Fruit fly (Drosophila melanogaster) whole organism, embryonic: Measurements from ENCODE around the gene tay.

Experiments
- Awh ChIP-seq: fragments of 200-800 bp; sonication (Bioruptor generic); IDR thresholded peaks from 2 replicates; pipeline ENCODE4, ENCODE4 v1.3.6; 2022; ENCODE audit warnings: missing biosample characterization, missing genetic modification characterization
- CG10462 ChIP-seq: fragments of 200-800 bp; sonication (Bioruptor generic); optimal IDR thresholded peaks from 2 replicates; lab custom pipeline; 2016; ENCODE audit warnings: missing biosample characterization, missing genetic modification characterization
- CG11504 ChIP-seq: fragments of 200-800 bp; sonication (Bioruptor generic); optimal IDR thresholded peaks from 3 replicates; lab custom pipeline; 2019; ENCODE audit warnings: missing biosample characterization, mild to moderate bottlenecking, missing genetic modification characterization, moderate library complexity
- CG12219 ChIP-seq: fragments of 200-800 bp; sonication (Bioruptor generic); optimal IDR thresholded peaks from 3 replicates; lab custom pipeline; 2018; ENCODE audit warnings: missing biosample characterization, mild to moderate bottlenecking, missing genetic modification characterization
- CG12299 ChIP-seq: fragments of 200-800 bp; sonication (Bioruptor generic); optimal IDR thresholded peaks from 2 replicates; lab custom pipeline; 2018; ENCODE audit warnings: missing biosample characterization, mild to moderate bottlenecking, missing genetic modification characterization
- CG13287 ChIP-seq: fragments of 200-800 bp; sonication (Bioruptor generic); IDR thresholded peaks from 2 replicates; pipeline ENCODE4 v1.3.6; 2022; ENCODE audit warnings: missing biosample characterization, missing genetic modification characterization; ENCODE audit not compliant: partially characterized antibody
- CG17568 ChIP-seq: fragments of 200-800 bp; sonication (Bioruptor generic); optimal IDR thresholded peaks from 2 replicates; lab custom pipeline; 2018; ENCODE audit warnings: missing biosample characterization, mild to moderate bottlenecking, missing genetic modification characterization, moderate library complexity
- CG42726 ChIP-seq: fragments of 200-800 bp; sonication (Bioruptor generic); IDR thresholded peaks from 2 replicates; pipeline ENCODE4 v1.3.6; 2022; ENCODE audit warnings: missing biosample characterization, missing genetic modification characterization; ENCODE audit not compliant: partially characterized antibody
- CG4707 ChIP-seq: fragments of 200-800 bp; sonication (Bioruptor generic); optimal IDR thresholded peaks from 2 replicates; lab custom pipeline; 2018; ENCODE audit warnings: missing biosample characterization, mild to moderate bottlenecking, missing genetic modification characterization, moderate library complexity
- CG6791 ChIP-seq: fragments of 200-800 bp; sonication (Bioruptor generic); IDR thresholded peaks from 3 replicates; pipeline ENCODE4 v1.3.6; 2022; ENCODE audit warnings: missing biosample characterization, missing genetic modification characterization; ENCODE audit not compliant: partially characterized antibody
- CG7745 ChIP-seq: fragments of 200-800 bp; sonication (Bioruptor generic); optimal IDR thresholded peaks from 2 replicates; lab custom pipeline; 2018; ENCODE audit warnings: missing biosample characterization, mild to moderate bottlenecking, missing genetic modification characterization, moderate library complexity
- CG7786 ChIP-seq: fragments of 200-800 bp; sonication (Bioruptor generic); optimal IDR thresholded peaks from 2 replicates; lab custom pipeline; 2016; ENCODE audit warnings: missing biosample characterization, missing genetic modification characterization
- CkIIα-i1 ChIP-seq: fragments of 200-800 bp; sonication (Bioruptor generic); IDR thresholded peaks from 2 replicates; pipeline ENCODE4 v1.3.6; 2022; ENCODE audit warnings: missing biosample characterization, missing genetic modification characterization
- D19A ChIP-seq: fragments of 200-800 bp; optimal IDR thresholded peaks from 3 replicates; lab custom pipeline; 2019; ENCODE audit warnings: missing biosample characterization, mild to moderate bottlenecking, missing genetic modification characterization, moderate library complexity
- Doc3 ChIP-seq: fragments of 200-800 bp; sonication (Bioruptor generic); IDR thresholded peaks from 3 replicates; pipeline ENCODE4 v1.3.6; 2022; ENCODE audit warnings: missing biosample characterization, missing genetic modification characterization; ENCODE audit not compliant: partially characterized antibody
- E2f2 ChIP-seq: fragments of 200-800 bp; sonication (Bioruptor generic); IDR thresholded peaks from 2 replicates; pipeline ENCODE4 v1.3.6; 2022; ENCODE audit warnings: missing biosample characterization, missing genetic modification characterization
- Fer1 ChIP-seq: fragments of 200-800 bp; sonication (Bioruptor generic); optimal IDR thresholded peaks from 2 replicates; lab custom pipeline; 2017; ENCODE audit warnings: missing biosample characterization, mild to moderate bottlenecking, missing genetic modification characterization
- Gsc ChIP-seq: fragments of 200-800 bp; sonication (Bioruptor generic); IDR thresholded peaks from 2 replicates; pipeline ENCODE4 v1.3.6; 2022; ENCODE audit warnings: missing biosample characterization, missing genetic modification characterization
- H15 ChIP-seq: fragments of 200-800 bp; sonication (Bioruptor generic); IDR thresholded peaks from 3 replicates; pipeline ENCODE4 v1.3.6; 2022; ENCODE audit warnings: missing biosample characterization, missing genetic modification characterization
- HLHmδ ChIP-seq: fragments of 200-800 bp; sonication (Bioruptor generic); optimal IDR thresholded peaks from 2 replicates; lab custom pipeline; 2018; ENCODE audit warnings: missing biosample characterization, mild to moderate bottlenecking, missing genetic modification characterization, moderate library complexity
- Hey ChIP-seq: fragments of 200-800 bp; sonication (Bioruptor generic); optimal IDR thresholded peaks from 3 replicates; lab custom pipeline; 2018; ENCODE audit warnings: missing biosample characterization, mild to moderate bottlenecking, missing genetic modification characterization
- Hr3 ChIP-seq: fragments of 200-800 bp; sonication (Bioruptor generic); optimal IDR thresholded peaks from 3 replicates; lab custom pipeline; 2016; ENCODE audit warnings: missing biosample characterization, missing genetic modification characterization
- Lhr ChIP-seq: fragments of 200-800 bp; sonication (Bioruptor generic); optimal IDR thresholded peaks from 3 replicates; lab custom pipeline; 2017; ENCODE audit warnings: mild to moderate bottlenecking, missing biosample characterization, missing genetic modification reagents, missing genetic modification characterization
- Opbp ChIP-seq: fragments of 200-800 bp; sonication (Bioruptor generic); IDR thresholded peaks from 3 replicates; pipeline ENCODE4 v1.3.6; 2022; ENCODE audit warnings: missing biosample characterization, missing genetic modification characterization; ENCODE audit not compliant: partially characterized antibody
- Poxn ChIP-seq: fragments of 200-800 bp; sonication (Bioruptor generic); IDR thresholded peaks from 2 replicates; pipeline ENCODE4 v1.3.6; 2022; ENCODE audit warnings: missing biosample characterization, missing genetic modification characterization
- Ravus ChIP-seq: fragments of 200-800 bp; sonication (Bioruptor generic); IDR thresholded peaks from 2 replicates; pipeline ENCODE4 v1.3.6; 2022; ENCODE audit warnings: missing biosample characterization, missing genetic modification characterization
- Tbp ChIP-seq: fragments of >200 bp; optimal IDR thresholded peaks from 2 replicates; lab custom pipeline; 2018; ENCODE audit warnings: missing biosample characterization, missing genetic modification characterization
- Vsx1 ChIP-seq: fragments of 200-800 bp; sonication (Bioruptor generic); optimal IDR thresholded peaks from 2 replicates; lab custom pipeline; 2017; ENCODE audit warnings: missing biosample characterization, mild to moderate bottlenecking, missing genetic modification characterization, missing genetic modification reagents
- Xbp1 ChIP-seq: fragments of 200-800 bp; sonication (Bioruptor generic); optimal IDR thresholded peaks from 3 replicates; lab custom pipeline; 2016; ENCODE audit warnings: missing biosample characterization, mild to moderate bottlenecking, missing genetic modification characterization
- ase ChIP-seq: fragments of 200-800 bp; sonication (Bioruptor generic); IDR thresholded peaks from 3 replicates; pipeline ENCODE4 v1.3.6; 2022; ENCODE audit warnings: missing biosample characterization, missing genetic modification characterization
- ato ChIP-seq: fragments of 200-800 bp; sonication (Bioruptor generic); IDR thresholded peaks from 2 replicates; pipeline ENCODE4 v1.3.6; 2022; ENCODE audit warnings: missing biosample characterization, missing genetic modification characterization; ENCODE audit not compliant: partially characterized antibody
- bab2 ChIP-seq: fragments of 200-800 bp; sonication (Bioruptor generic); optimal IDR thresholded peaks from 2 replicates; lab custom pipeline; 2016; ENCODE audit warnings: missing biosample characterization, missing genetic modification characterization
- chif ChIP-seq, 2 experiments: fragments of 200-800 bp; sonication (Bioruptor generic); optimal IDR thresholded peaks; 3 replicates each; lab custom pipeline; 2016; ENCODE audit warnings: missing biosample characterization in 2 of 2, missing genetic modification characterization in 2 of 2
- chinmo ChIP-seq: fragments of 200-800 bp; sonication (Bioruptor generic); IDR thresholded peaks from 4 replicates; pipeline ENCODE4 v1.3.6; 2022; ENCODE audit warnings: missing biosample characterization, missing genetic modification characterization; ENCODE audit not compliant: partially characterized antibody
- dm ChIP-seq: fragments of 200-800 bp; sonication (Bioruptor generic); optimal IDR thresholded peaks from 3 replicates; lab custom pipeline; 2016; ENCODE audit warnings: missing biosample characterization, missing genetic modification characterization
- en ChIP-seq: fragments of 200-800 bp; sonication (Bioruptor generic); optimal IDR thresholded peaks from 2 replicates; lab custom pipeline; 2016; ENCODE audit warnings: missing biosample characterization, missing genetic modification characterization
- gfzf ChIP-seq: fragments of 200-800 bp; sonication (Bioruptor generic); optimal IDR thresholded peaks from 2 replicates; lab custom pipeline; 2016; ENCODE audit warnings: missing biosample characterization, mild to moderate bottlenecking, missing genetic modification characterization, moderate library complexity
- gsb ChIP-seq: fragments of 200-800 bp; sonication (Bioruptor generic); IDR thresholded peaks from 2 replicates; pipeline ENCODE4 v1.3.6; 2022; ENCODE audit warnings: missing biosample characterization, missing genetic modification characterization
- hb ChIP-seq: fragments of 200-800 bp; sonication (Bioruptor generic); IDR thresholded peaks from 3 replicates; pipeline ENCODE4 v1.3.6; 2022; ENCODE audit warnings: missing biosample characterization, missing genetic modification characterization; ENCODE audit not compliant: partially characterized antibody
- insv ChIP-seq, 2 experiments: fragments of 200-800 bp; sonication (Bioruptor generic); optimal IDR thresholded peaks; 3 replicates each; lab custom pipeline; 2016 to 2018; ENCODE audit warnings: missing biosample characterization in 2 of 2, missing genetic modification characterization in 2 of 2
- lov ChIP-seq, 2 experiments: fragments of 200-800 bp in 1 of 2; fragments of >200 bp in 1 of 2; sonication (Bioruptor generic) in 1 of 2; IDR thresholded peaks in 1 of 2; optimal IDR thresholded peaks in 1 of 2; 2 replicates in 1 of 2; 3 replicates in 1 of 2; pipeline versions ENCODE4 v1.3.6 to Lab custom; 2017 to 2022; ENCODE audit warnings: missing biosample characterization in 1 of 2, missing genetic modification characterization in 1 of 2
- mld ChIP-seq: fragments of 200-800 bp; sonication (Bioruptor generic); IDR thresholded peaks from 3 replicates; pipeline ENCODE4 v1.3.6; 2022; ENCODE audit warnings: missing biosample characterization, missing genetic modification characterization; ENCODE audit not compliant: partially characterized antibody
- p53 ChIP-seq: fragments of 200-800 bp; sonication (Bioruptor generic); optimal IDR thresholded peaks from 2 replicates; lab custom pipeline; 2016; ENCODE audit warnings: missing biosample characterization, missing genetic modification characterization
- sob ChIP-seq: fragments of 200-800 bp; sonication (Bioruptor generic); IDR thresholded peaks from 2 replicates; pipeline ENCODE4 v1.3.6; 2022; ENCODE audit warnings: missing biosample characterization, missing genetic modification characterization
- ssp ChIP-seq: fragments of 200-800 bp; sonication (Bioruptor generic); IDR thresholded peaks from 2 replicates; pipeline ENCODE4 v1.3.6; 2022; ENCODE audit warnings: missing biosample characterization, missing genetic modification characterization
- unc-4 ChIP-seq: fragments of 200-800 bp; sonication (Bioruptor generic); IDR thresholded peaks from 2 replicates; pipeline ENCODE4 v1.3.6; 2022; ENCODE audit warnings: missing biosample characterization, missing genetic modification characterization; ENCODE audit not compliant: partially characterized antibody
- unpg ChIP-seq: fragments of 200-800 bp; sonication (Bioruptor generic); optimal IDR thresholded peaks from 3 replicates; lab custom pipeline; 2018; ENCODE audit warnings: missing biosample characterization, mild to moderate bottlenecking, missing genetic modification characterization, moderate library complexity
- vnd ChIP-seq: fragments of 200-800 bp; sonication (Bioruptor generic); IDR thresholded peaks from 3 replicates; pipeline ENCODE4 v1.3.6; 2022; ENCODE audit warnings: missing biosample characterization, missing genetic modification characterization; ENCODE audit not compliant: partially characterized antibody
- zen2 ChIP-seq: fragments of 200-800 bp; sonication (Bioruptor generic); IDR thresholded peaks from 3 replicates; pipeline ENCODE4 v1.3.6; 2022; ENCODE audit warnings: missing biosample characterization, missing genetic modification characterization; ENCODE audit not compliant: partially characterized antibody

Gene tay

DNA sequence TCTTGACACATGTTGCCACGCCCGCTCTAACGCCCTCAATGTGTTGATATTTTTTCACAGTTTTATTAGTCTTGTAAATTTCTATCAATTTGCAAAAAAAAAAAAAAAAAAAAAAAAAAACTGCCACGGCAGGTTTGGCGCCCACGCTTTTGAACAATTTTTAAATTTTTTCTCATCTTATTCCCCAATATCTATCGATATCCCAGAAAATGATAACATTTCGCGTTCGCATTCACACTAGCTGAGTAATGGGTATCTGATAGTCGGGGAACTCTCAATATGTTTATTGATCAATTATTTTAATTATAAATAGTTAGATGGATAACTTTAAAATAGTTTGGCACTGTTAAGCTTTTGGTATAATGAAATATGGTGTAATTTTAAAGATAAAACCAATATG, 45.8 kb downstream of the tay start:
- no peak for TF ChIP-seq insv (GFP tag; optimal IDR thresholded peaks at IDR 0.05; lab: Kevin White, UChicago)
- no peak for TF ChIP-seq bab2 (GFP tag; lab: Kevin White, UChicago)
- peak; percentile 81; the same call in 3 of the 4 replicates for TF ChIP-seq chinmo (GFP tag; lab: Robert Waterston, UW)
- TF ChIP-seq Hey (tag; lab: Kevin White, UChicago), result no peak
- TF ChIP-seq Vsx1 (GFP tag; lab: Kevin White, UChicago), result no peak
- peak; percentile 88 for TF ChIP-seq hb (GFP tag; lab: Robert Waterston, UW)
- no peak for TF ChIP-seq Tbp (GFP tag; lab: Kevin White, UChicago)
- no peak for TF ChIP-seq D19A (tag; lab: Kevin White, UChicago)
- no peak for TF ChIP-seq CG10462 (GFP tag; lab: Kevin White, UChicago)
- no peak for TF ChIP-seq p53 (GFP tag; lab: Kevin White, UChicago)
- no peak for TF ChIP-seq HLHmδ (GFP tag; lab: Kevin White, UChicago)
- TF ChIP-seq Gsc (GFP tag; lab: Robert Waterston, UW), result no peak
- peak; percentile 96; the same call in 2 of the 3 replicates for TF ChIP-seq Opbp (GFP tag; lab: Robert Waterston, UW)
- peak; percentile 81 for TF ChIP-seq CG13287 (GFP tag; lab: Robert Waterston, UW)
- peak; percentile 90; the same call in 2 of the 3 replicates for TF ChIP-seq zen2 (GFP tag; lab: Robert Waterston, UW)
- TF ChIP-seq Ravus (GFP tag; lab: Robert Waterston, UW), result no peak
- TF ChIP-seq Doc3 (GFP tag; lab: Robert Waterston, UW), result peak; percentile 70; the same call in 2 of the 3 replicates
- no peak for TF ChIP-seq gsb (GFP tag; lab: Robert Waterston, UW)
- no peak for TF ChIP-seq dm (GFP tag; lab: Kevin White, UChicago)
- TF ChIP-seq Hr3 (GFP tag; lab: Kevin White, UChicago), result no peak
- no peak for TF ChIP-seq CkIIα-i1
- TF ChIP-seq unpg (GFP tag; lab: Kevin White, UChicago), result no peak
- TF ChIP-seq vnd (GFP tag; lab: Robert Waterston, UW), result peak; percentile 94
- no peak for TF ChIP-seq CG17568
- TF ChIP-seq H15 (GFP tag; lab: Robert Waterston, UW), result no peak
- TF ChIP-seq CG12219 (GFP tag; lab: Kevin White, UChicago), result no peak
- TF ChIP-seq lov (optimal IDR thresholded peaks at IDR 0.05; lab: Kevin White, UChicago), result no peak
- TF ChIP-seq lov (GFP tag; IDR thresholded peaks at IDR 0.05; lab: Robert Waterston, UW), result no peak
- TF ChIP-seq ase, result no peak
- TF ChIP-seq Awh (GFP tag; lab: Robert Waterston, UW), result no peak
- TF ChIP-seq CG7745 (tag; lab: Kevin White, UChicago), result no peak
- TF ChIP-seq mld (GFP tag; lab: Robert Waterston, UW), result peak; percentile 98
- TF ChIP-seq Poxn (GFP tag; lab: Robert Waterston, UW), result no peak
- no peak for TF ChIP-seq en (GFP tag; lab: Kevin White, UChicago)
- no peak for TF ChIP-seq Fer1
- no peak for TF ChIP-seq CG4707 (GFP tag; lab: Kevin White, UChicago)
- TF ChIP-seq E2f2 (GFP tag; lab: Robert Waterston, UW), result peak; percentile 72
- no peak for TF ChIP-seq sob (GFP tag; lab: Robert Waterston, UW)
- peak; percentile 95 for TF ChIP-seq ato (GFP tag; lab: Robert Waterston, UW)
- no peak for TF ChIP-seq CG11504
- no peak for TF ChIP-seq ssp
- no peak for TF ChIP-seq chif (GFP tag; optimal IDR thresholded peaks at IDR 0.05; lab: Kevin White, UChicago)
- TF ChIP-seq Lhr (GFP tag; lab: Kevin White, UChicago), result no peak
- TF ChIP-seq CG12299 (tag; lab: Kevin White, UChicago), result no peak
- no peak for TF ChIP-seq gfzf (GFP tag; lab: Kevin White, UChicago)
- peak; percentile 99 for TF ChIP-seq CG6791 (GFP tag; lab: Robert Waterston, UW)
- TF ChIP-seq unc-4, result peak; percentile 47
- TF ChIP-seq Xbp1 (GFP tag; lab: Kevin White, UChicago), result no peak
- peak; percentile 24; the same call in 1 of the 2 replicates for TF ChIP-seq CG42726 (GFP tag; lab: Robert Waterston, UW)
- no peak for TF ChIP-seq CG7786 (GFP tag; lab: Kevin White, UChicago)
